Fruit fly (Drosophila melanogaster) whole organism, embryonic: ENCODE results near the gene CG15877.

Source experiments
- BtbVII ChIP-seq: fragments of 200-800 bp; sonication (Bioruptor generic); optimal IDR thresholded peaks from 3 replicates; lab custom pipeline; 2017; ENCODE audit warnings: missing biosample characterization, mild to moderate bottlenecking, missing genetic modification characterization
- CG10462 ChIP-seq: fragments of 200-800 bp; sonication (Bioruptor generic); optimal IDR thresholded peaks from 2 replicates; lab custom pipeline; 2016; ENCODE audit warnings: missing biosample characterization, missing genetic modification characterization
- CG12104 ChIP-seq: fragments of 200-800 bp; sonication (Bioruptor generic); optimal IDR thresholded peaks from 3 replicates; lab custom pipeline; 2016; ENCODE audit warnings: missing biosample characterization, missing genetic modification characterization
- CG12236 ChIP-seq: fragments of 200-800 bp; sonication (Bioruptor generic); optimal IDR thresholded peaks from 2 replicates; lab custom pipeline; 2016; ENCODE audit warnings: missing biosample characterization, missing genetic modification characterization
- CG12299 ChIP-seq: fragments of 200-800 bp; sonication (Bioruptor generic); optimal IDR thresholded peaks from 2 replicates; lab custom pipeline; 2018; ENCODE audit warnings: missing biosample characterization, mild to moderate bottlenecking, missing genetic modification characterization
- CG12942 ChIP-seq: fragments of 200-800 bp; sonication (Bioruptor generic); optimal IDR thresholded peaks from 3 replicates; lab custom pipeline; 2016; ENCODE audit warnings: missing biosample characterization, missing genetic modification characterization
- CG13123 ChIP-seq: fragments of 200-800 bp; sonication (Bioruptor generic); optimal IDR thresholded peaks from 2 replicates; lab custom pipeline; 2016; ENCODE audit warnings: missing biosample characterization, missing genetic modification characterization
- CG14050 ChIP-seq: fragments of 200-800 bp; sonication (Bioruptor generic); IDR thresholded peaks from 3 replicates; pipeline ENCODE4 v1.3.6; 2022; ENCODE audit warnings: missing biosample characterization, missing genetic modification characterization
- CG15514 ChIP-seq: fragments of 200-800 bp; sonication (Bioruptor generic); optimal IDR thresholded peaks from 3 replicates; lab custom pipeline; 2017; ENCODE audit warnings: missing biosample characterization, missing genetic modification characterization, mild to moderate bottlenecking, moderate library complexity, missing genetic modification reagents
- CG1602 ChIP-seq: fragments of 200-800 bp; sonication (Bioruptor generic); optimal IDR thresholded peaks from 3 replicates; lab custom pipeline; 2016; ENCODE audit warnings: missing biosample characterization, missing genetic modification characterization
- CG2678 ChIP-seq: fragments of 200-800 bp; sonication (Bioruptor generic); optimal IDR thresholded peaks from 3 replicates; lab custom pipeline; 2019; ENCODE audit warnings: missing biosample characterization, mild to moderate bottlenecking, missing genetic modification characterization, moderate library complexity
- CG30431 ChIP-seq: fragments of 200-800 bp; sonication (Bioruptor generic); optimal IDR thresholded peaks from 2 replicates; lab custom pipeline; 2017; ENCODE audit warnings: missing biosample characterization, missing genetic modification characterization
- CG32532 ChIP-seq: fragments of 200-800 bp; sonication (Bioruptor generic); IDR thresholded peaks from 2 replicates; pipeline ENCODE4 v1.3.6; 2022; ENCODE audit warnings: missing biosample characterization, missing genetic modification characterization
- CG32767 ChIP-seq: fragments of 200-800 bp; sonication (Bioruptor generic); IDR thresholded peaks from 2 replicates; pipeline ENCODE4 v1.3.6; 2022; ENCODE audit warnings: missing biosample characterization, missing genetic modification characterization
- CG4730 ChIP-seq: fragments of 200-800 bp; sonication (Bioruptor generic); IDR thresholded peaks from 2 replicates; pipeline ENCODE4 v1.3.6; 2022; ENCODE audit warnings: missing biosample characterization, missing genetic modification characterization
- CG5180 ChIP-seq: fragments of 200-800 bp; sonication (Bioruptor generic); optimal IDR thresholded peaks from 3 replicates; lab custom pipeline; 2017; ENCODE audit warnings: missing biosample characterization, missing genetic modification characterization, mild to moderate bottlenecking, moderate library complexity, missing genetic modification reagents
- CG6175 ChIP-seq: fragments of 200-800 bp; sonication (Bioruptor generic); IDR thresholded peaks from 3 replicates; pipeline ENCODE4 v1.3.6; 2022; ENCODE audit warnings: missing biosample characterization, missing genetic modification characterization
- CG6683 ChIP-seq: fragments of 200-800 bp; sonication (Bioruptor generic); optimal IDR thresholded peaks from 2 replicates; lab custom pipeline; 2017; ENCODE audit warnings: missing biosample characterization, mild to moderate bottlenecking, missing genetic modification characterization, missing genetic modification reagents
- CHES-1-like ChIP-seq: fragments of 200-800 bp; sonication (Bioruptor generic); optimal IDR thresholded peaks from 2 replicates; lab custom pipeline; 2016; ENCODE audit warnings: missing biosample characterization, missing genetic modification characterization
- Dbx ChIP-seq: fragments of 200-800 bp; sonication (Bioruptor generic); IDR thresholded peaks from 3 replicates; pipeline ENCODE4 v1.3.6; 2022; ENCODE audit warnings: missing biosample characterization, missing genetic modification characterization
- Dip3 ChIP-seq: fragments of 200-800 bp; sonication (Bioruptor generic); optimal IDR thresholded peaks from 3 replicates; lab custom pipeline; 2016; ENCODE audit warnings: missing biosample characterization, missing genetic modification characterization
- E2f1 ChIP-seq: fragments of 200-800 bp; sonication (Bioruptor generic); IDR thresholded peaks from 2 replicates; pipeline ENCODE4 v1.3.6; 2022; ENCODE audit warnings: missing biosample characterization, missing genetic modification characterization
- H2.0 ChIP-seq: fragments of 200-800 bp; sonication (Bioruptor generic); IDR thresholded peaks from 2 replicates; pipeline ENCODE4 v1.3.6; 2022; ENCODE audit warnings: missing biosample characterization, missing genetic modification characterization
- Mrtf ChIP-seq: fragments of 200-800 bp; sonication (Bioruptor generic); IDR thresholded peaks from 3 replicates; pipeline ENCODE4 v1.3.6; 2022; ENCODE audit warnings: missing biosample characterization, missing genetic modification characterization
- Sox102F ChIP-seq: fragments of 200-800 bp; sonication (Bioruptor generic); optimal IDR thresholded peaks from 2 replicates; lab custom pipeline; 2018; ENCODE audit warnings: missing biosample characterization, mild to moderate bottlenecking, missing genetic modification characterization, moderate library complexity
- Xrp1 ChIP-seq: fragments of 200-800 bp; sonication (Bioruptor generic); IDR thresholded peaks from 2 replicates; pipeline ENCODE4 v1.3.6; 2022; ENCODE audit warnings: missing biosample characterization, missing genetic modification characterization
- al ChIP-seq: fragments of 200-800 bp; sonication (Bioruptor generic); IDR thresholded peaks from 2 replicates; pipeline ENCODE4 v1.3.6; 2022; ENCODE audit warnings: missing biosample characterization, missing genetic modification characterization
- aop ChIP-seq: fragments of 200-800 bp; sonication (Bioruptor generic); IDR thresholded peaks from 2 replicates; pipeline ENCODE4 v1.3.6; 2022; ENCODE audit warnings: missing biosample characterization, missing genetic modification characterization
- ash1 ChIP-seq: fragments of 200-800 bp; sonication (Bioruptor generic); optimal IDR thresholded peaks from 2 replicates; lab custom pipeline; 2018; ENCODE audit warnings: missing biosample characterization, mild to moderate bottlenecking, missing genetic modification characterization
- bigmax ChIP-seq: fragments of 200-800 bp; sonication (Bioruptor generic); optimal IDR thresholded peaks from 2 replicates; lab custom pipeline; 2018; ENCODE audit warnings: missing biosample characterization, mild to moderate bottlenecking, missing genetic modification characterization
- bsh ChIP-seq, 2 experiments: fragments of 200-800 bp; sonication (Bioruptor generic); optimal IDR thresholded peaks; 2 replicates each; lab custom pipeline; 2017 to 2018; ENCODE audit warnings: mild to moderate bottlenecking in 2 of 2, missing biosample characterization in 2 of 2, missing genetic modification characterization in 2 of 2, moderate library complexity in 1 of 2
- da ChIP-seq: fragments of 200-800 bp; sonication (Bioruptor generic); optimal IDR thresholded peaks from 2 replicates; lab custom pipeline; 2016; ENCODE audit warnings: missing biosample characterization, missing genetic modification characterization
- dati ChIP-seq: fragments of 200-800 bp; sonication (Bioruptor generic); IDR thresholded peaks from 2 replicates; pipeline ENCODE4 v1.3.6; 2022; ENCODE audit warnings: missing biosample characterization, missing genetic modification characterization
- dimm ChIP-seq: fragments of 200-800 bp; sonication (Bioruptor generic); IDR thresholded peaks from 2 replicates; pipeline ENCODE4 v1.3.6; 2022; ENCODE audit warnings: missing biosample characterization, missing genetic modification characterization
- dmrt11E ChIP-seq: fragments of 200-800 bp; sonication (Bioruptor generic); optimal IDR thresholded peaks from 3 replicates; lab custom pipeline; 2018; ENCODE audit warnings: missing biosample characterization, mild to moderate bottlenecking, missing genetic modification characterization, moderate library complexity
- en ChIP-seq: fragments of 200-800 bp; sonication (Bioruptor generic); optimal IDR thresholded peaks from 2 replicates; lab custom pipeline; 2016; ENCODE audit warnings: missing biosample characterization, missing genetic modification characterization
- gce ChIP-seq: fragments of 200-800 bp; sonication (Bioruptor generic); IDR thresholded peaks from 3 replicates; pipeline ENCODE4 v1.3.6; 2022; ENCODE audit warnings: missing biosample characterization, missing genetic modification characterization
- gt ChIP-seq: fragments of 200-800 bp; sonication (Bioruptor generic); IDR thresholded peaks from 2 replicates; pipeline ENCODE4 v1.3.6; 2022; ENCODE audit warnings: missing biosample characterization, missing genetic modification characterization
- ham ChIP-seq: fragments of 200-800 bp; sonication (Bioruptor generic); IDR thresholded peaks from 2 replicates; pipeline ENCODE4 v1.3.6; 2022; ENCODE audit warnings: missing biosample characterization, missing genetic modification characterization
- ind ChIP-seq: fragments of 200-800 bp; sonication (Bioruptor generic); optimal IDR thresholded peaks from 3 replicates; lab custom pipeline; 2016; ENCODE audit warnings: missing biosample characterization, missing genetic modification characterization
- inv ChIP-seq: fragments of 200-800 bp; sonication (Bioruptor generic); IDR thresholded peaks from 2 replicates; pipeline ENCODE4 v1.3.6; 2022; ENCODE audit warnings: missing biosample characterization, missing genetic modification characterization; ENCODE audit not compliant: partially characterized antibody
- kni ChIP-seq: fragments of 200-800 bp; sonication (Bioruptor generic); optimal IDR thresholded peaks from 3 replicates; lab custom pipeline; 2017; ENCODE audit warnings: mild to moderate bottlenecking, missing biosample characterization, missing genetic modification reagents, missing genetic modification characterization
- lov ChIP-seq, 2 experiments: fragments of 200-800 bp in 1 of 2; fragments of >200 bp in 1 of 2; sonication (Bioruptor generic) in 1 of 2; IDR thresholded peaks in 1 of 2; optimal IDR thresholded peaks in 1 of 2; 2 replicates in 1 of 2; 3 replicates in 1 of 2; pipeline versions ENCODE4 v1.3.6 to Lab custom; 2017 to 2022; ENCODE audit warnings: missing biosample characterization in 1 of 2, missing genetic modification characterization in 1 of 2
- onecut ChIP-seq: fragments of 200-800 bp; sonication (Bioruptor generic); IDR thresholded peaks from 2 replicates; pipeline ENCODE4 v1.3.6; 2022; ENCODE audit warnings: missing biosample characterization, missing genetic modification characterization
- pho ChIP-seq: fragments of 200-800 bp; sonication (Bioruptor generic); optimal IDR thresholded peaks from 2 replicates; lab custom pipeline; 2016; ENCODE audit warnings: missing biosample characterization, missing genetic modification characterization
- pnt ChIP-seq: fragments of 200-800 bp; sonication (Bioruptor generic); optimal IDR thresholded peaks from 3 replicates; lab custom pipeline; 2016; ENCODE audit warnings: missing biosample characterization, missing genetic modification characterization
- row ChIP-seq: fragments of 200-800 bp; sonication (Bioruptor generic); IDR thresholded peaks from 3 replicates; pipeline ENCODE4 v1.3.6; 2022; ENCODE audit warnings: missing biosample characterization, missing genetic modification characterization
- salm ChIP-seq: fragments of 200-800 bp; sonication (Bioruptor generic); optimal IDR thresholded peaks from 2 replicates; lab custom pipeline; 2018; ENCODE audit warnings: missing biosample characterization, mild to moderate bottlenecking, missing genetic modification characterization
- sisA ChIP-seq: fragments of 200-800 bp; sonication (Bioruptor generic); IDR thresholded peaks from 2 replicates; pipeline ENCODE4 v1.3.6; 2022; ENCODE audit warnings: missing biosample characterization, missing genetic modification characterization
- tio ChIP-seq: fragments of 200-800 bp; sonication (Bioruptor generic); optimal IDR thresholded peaks from 2 replicates; lab custom pipeline; 2017; ENCODE audit warnings: missing biosample characterization, missing genetic modification characterization, inconsistent platforms
- unpg ChIP-seq: fragments of 200-800 bp; sonication (Bioruptor generic); optimal IDR thresholded peaks from 3 replicates; lab custom pipeline; 2018; ENCODE audit warnings: missing biosample characterization, mild to moderate bottlenecking, missing genetic modification characterization, moderate library complexity
- usp ChIP-seq: fragments of >200 bp; optimal IDR thresholded peaks from 2 replicates; lab custom pipeline; 2017; ENCODE audit warnings: missing biosample characterization, missing genetic modification characterization
- zf30C ChIP-seq: fragments of 200-800 bp; sonication (Bioruptor generic); optimal IDR thresholded peaks from 3 replicates; lab custom pipeline; 2018; ENCODE audit warnings: missing biosample characterization, mild to moderate bottlenecking, missing genetic modification characterization

CG15877 gene

dm6 chr3L:2387816-2388215 lies 10.5 kb upstream of the CG15877 start (continued):
- TF ChIP-seq gt (GFP tag; lab: Robert Waterston, UW) (no peak), Dbx (GFP tag; lab: Robert Waterston, UW) (no peak), bsh (GFP tag; optimal IDR thresholded peaks at IDR 0.05; lab: Kevin White, UChicago) (no peak), dati (no peak), Xrp1 (GFP tag; lab: Robert Waterston, UW) (no peak), aop (GFP tag; lab: Robert Waterston, UW) (no peak), pho (GFP tag; lab: Kevin White, UChicago) (no peak), CG12299 (tag; lab: Kevin White, UChicago) (no peak), ind (no peak), row (GFP tag; lab: Robert Waterston, UW) (no peak), lov (optimal IDR thresholded peaks at IDR 0.05; lab: Kevin White, UChicago) (no peak), lov (GFP tag; IDR thresholded peaks at IDR 0.05; lab: Robert Waterston, UW) (no peak), CG12104 (no peak), sisA (GFP tag; lab: Robert Waterston, UW) (no peak), CHES-1-like (no peak), inv (GFP tag; lab: Robert Waterston, UW) (no peak), CG2678 (tag; lab: Kevin White, UChicago) (peak; percentile 13), al (no peak), unpg (peak; percentile 1), CG10462 (GFP tag; lab: Kevin White, UChicago) (no peak), ash1 (GFP tag; lab: Kevin White, UChicago) (no peak), CG15514 (GFP tag; lab: Kevin White, UChicago) (peak; percentile 8), pnt (GFP tag; lab: Kevin White, UChicago) (no peak), onecut (GFP tag; lab: Robert Waterston, UW) (no peak), salm (tag; lab: Kevin White, UChicago) (no peak), bigmax (GFP tag; lab: Kevin White, UChicago) (no peak), dmrt11E (tag; lab: Kevin White, UChicago) (no peak), CG6683 (GFP tag; lab: Kevin White, UChicago) (no peak), tio (GFP tag; lab: Kevin White, UChicago) (no peak), CG12236 (GFP tag; lab: Kevin White, UChicago) (no peak), CG14050 (GFP tag; lab: Robert Waterston, UW) (no peak), kni (no peak), CG32767 (GFP tag; lab: Robert Waterston, UW) (no peak), CG12942 (GFP tag; lab: Kevin White, UChicago) (no peak), en (GFP tag; lab: Kevin White, UChicago) (no peak), Dip3 (GFP tag; lab: Kevin White, UChicago) (no peak), CG5180 (peak; percentile 99), H2.0 (GFP tag; lab: Robert Waterston, UW) (no peak), CG13123 (GFP tag; lab: Kevin White, UChicago) (no peak), dimm (GFP tag; lab: Robert Waterston, UW) (no peak), Mrtf (GFP tag; lab: Robert Waterston, UW) (no peak), ham (GFP tag; lab: Robert Waterston, UW) (no peak), da (GFP tag; lab: Kevin White, UChicago) (no peak), CG32532 (no peak), CG6175 (GFP tag; lab: Robert Waterston, UW) (no peak), E2f1 (GFP tag; lab: Robert Waterston, UW) (no peak), gce (GFP tag; lab: Robert Waterston, UW) (0 out of 3 replicates have a peak, but pooled peaks have one; percentile 31), Sox102F (GFP tag; lab: Kevin White, UChicago) (no peak), zf30C (GFP tag; lab: Kevin White, UChicago) (no peak), usp (GFP tag; lab: Kevin White, UChicago) (no peak), CG4730 (GFP tag; lab: Robert Waterston, UW) (no peak), CG1602 (GFP tag; lab: Kevin White, UChicago) (no peak), CG30431 (GFP tag; lab: Kevin White, UChicago) (no peak), BtbVII (GFP tag; lab: Kevin White, UChicago) (no peak)
